Worm (Caenorhabditis elegans) whole organism, L4/young adult: Measurements from ENCODE around the gene ztf-17.

Source experiments
- W03F9.2 ChIP-seq: fragments of 150-350 bp; optimal IDR thresholded peaks from 2 replicates; lab custom pipeline; 2014; ENCODE audit warnings: missing biosample characterization, missing genetic modification characterization
- him-1 ChIP-seq: sonication (generic microtip); optimal IDR thresholded peaks from 2 replicates; lab custom pipeline; 2016; ENCODE audit warnings: missing genotype, missing genetic modification reagents, missing genetic modification characterization, missing compliant biosample characterization

DNA sequence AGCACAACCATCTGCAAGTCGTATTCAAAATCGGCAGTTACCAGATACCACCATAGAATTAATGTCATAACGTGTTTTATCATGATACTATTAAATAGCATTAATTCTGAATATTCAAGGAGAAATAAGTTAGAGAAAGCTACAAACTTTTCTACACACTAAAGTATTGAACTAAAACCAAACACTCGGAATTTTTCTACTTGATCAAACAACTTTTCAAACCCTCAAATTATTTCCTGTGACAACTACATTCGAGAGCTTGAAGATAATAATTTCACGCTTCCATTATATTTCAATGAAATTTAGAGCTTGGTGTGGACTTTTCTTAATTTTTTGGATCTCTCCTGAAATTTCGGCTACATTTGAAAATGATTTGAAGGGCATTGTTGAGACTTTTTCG, 47.5 kb downstream of the ztf-17 start, which contains the start of gene irld-47:
- TF ChIP-seq W03F9.2 (no peak), him-1 (no peak)
